Worm (Caenorhabditis elegans): ENCODE data around the gene clec-190.

ce11 chrIV:15119268-15119667 is 6.7 kb downstream of the clec-190 start:
- TF ChIP-seq flt-1 (GFP tag; IDR thresholded peaks at IDR 0.05) = no peak
- TF ChIP-seq F13C5.2 (tag; optimal IDR thresholded peaks at IDR 0.05) = no peak
- TF ChIP-seq ama-1 (optimal IDR thresholded peaks at IDR 0.05) = no peak
- no peak for TF ChIP-seq tbx-37 (GFP tag; conservative IDR thresholded peaks at IDR 0.05)
- no peak for TF ChIP-seq ceh-13 (GFP tag; optimal IDR thresholded peaks at IDR 0.05)
- no peak for TF ChIP-seq scrt-1 (GFP tag; IDR thresholded peaks at IDR 0.05)
- no peak for TF ChIP-seq hmg-4 (GFP tag; optimal IDR thresholded peaks at IDR 0.05)
- TF ChIP-seq hnd-1 (tag; optimal IDR thresholded peaks at IDR 0.05) = no peak

Measured in whole organism, early embryonic.